Worm (Caenorhabditis elegans) whole organism, young adult: ENCODE measurements around the gene srw-79.

Source experiments
- B0019.2 ChIP-seq: fragments of 200-800 bp; sonication (Bioruptor generic); conservative IDR thresholded peaks from 2 replicates; pipeline ENCODE4 v1.3.6; 2022; ENCODE audit warnings: missing genetic modification reagents, missing genetic modification characterization, missing compliant biosample characterization
- F22D6.2 ChIP-seq: sonication (generic microtip); optimal IDR thresholded peaks from 2 replicates; lab custom pipeline; 2016; ENCODE audit warnings: mild to moderate bottlenecking, missing genetic modification characterization, missing compliant biosample characterization
- F23B12.7 ChIP-seq: sonication (generic microtip); optimal IDR thresholded peaks from 2 replicates; lab custom pipeline; 2017; ENCODE audit warnings: missing genetic modification characterization, mild to moderate bottlenecking, missing compliant biosample characterization, antibody characterized with exemption, moderate library complexity; ENCODE audit not compliant: insufficient read depth
- F57A8.1 ChIP-seq: fragments of 200-800 bp; sonication (Bioruptor generic); optimal IDR thresholded peaks from 2 replicates; lab custom pipeline; 2018; ENCODE audit warnings: mild to moderate bottlenecking, missing genetic modification characterization, moderate library complexity, missing compliant biosample characterization
- F57C9.4 ChIP-seq: sonication (generic microtip); optimal IDR thresholded peaks from 2 replicates; lab custom pipeline; 2017; ENCODE audit warnings: mild to moderate bottlenecking, missing genetic modification characterization, missing compliant biosample characterization
- T26A5.8 ChIP-seq: sonication (generic microtip); optimal IDR thresholded peaks from 2 replicates; lab custom pipeline; 2016; ENCODE audit warnings: missing genetic modification characterization, missing compliant biosample characterization
- Y53G8AR.9 ChIP-seq: fragments of 200-800 bp; sonication (Bioruptor generic); conservative IDR thresholded peaks from 2 replicates; pipeline ENCODE4 v1.3.6; 2022; ENCODE audit warnings: missing genetic modification reagents, missing genetic modification characterization, missing compliant biosample characterization
- Y95B8A.8 ChIP-seq: fragments of 200-800 bp; sonication (Bioruptor generic); IDR thresholded peaks from 2 replicates; pipeline ENCODE4 v1.3.6; 2022; ENCODE audit warnings: missing genetic modification reagents, missing genetic modification characterization, missing compliant biosample characterization
- aptf-2 ChIP-seq: fragments of 200-800 bp; sonication (Bioruptor generic); conservative IDR thresholded peaks from 2 replicates; pipeline ENCODE4 v1.3.6; 2022; ENCODE audit warnings: missing genetic modification reagents, missing genetic modification characterization, missing compliant biosample characterization
- atf-7 ChIP-seq: sonication (generic microtip); optimal IDR thresholded peaks from 2 replicates; lab custom pipeline; 2017; ENCODE audit warnings: mild to moderate bottlenecking, missing genetic modification characterization, missing compliant biosample characterization
- bed-2 ChIP-seq: fragments of 200-800 bp; sonication (Bioruptor generic); IDR thresholded peaks from 2 replicates; pipeline ENCODE4 v1.3.6; 2022; ENCODE audit warnings: missing genetic modification reagents, missing genetic modification characterization, missing compliant biosample characterization
- ccch-3 ChIP-seq: fragments of 200-800 bp; sonication (Bioruptor generic); optimal IDR thresholded peaks from 2 replicates; lab custom pipeline; 2018; ENCODE audit warnings: mild to moderate bottlenecking, missing genetic modification characterization, missing compliant biosample characterization
- cebp-1 ChIP-seq, 2 experiments: fragments of 200-800 bp in 1 of 2; sonication (Bioruptor generic) in 1 of 2; sonication (generic microtip) in 1 of 2; IDR thresholded peaks in 1 of 2; optimal IDR thresholded peaks in 1 of 2; 2 replicates each; pipeline versions ENCODE4 v1.3.6 to Lab custom; 2017 to 2022; ENCODE audit warnings: missing compliant biosample characterization in 2 of 2, missing genetic modification characterization in 2 of 2, mild to moderate bottlenecking in 1 of 2, missing genetic modification reagents in 1 of 2, moderate library complexity in 1 of 2
- cebp-2 ChIP-seq: fragments of 200-800 bp; sonication (Bioruptor generic); IDR thresholded peaks from 2 replicates; pipeline ENCODE4 v1.3.6; 2022; ENCODE audit warnings: missing genetic modification characterization, missing compliant biosample characterization
- ceh-100 ChIP-seq: fragments of 200-800 bp; sonication (Bioruptor generic); IDR thresholded peaks from 2 replicates; pipeline ENCODE4 v1.3.6; 2022; ENCODE audit warnings: missing genetic modification reagents, missing genetic modification characterization, missing compliant biosample characterization
- ceh-27 ChIP-seq: fragments of 200-800 bp; sonication (Bioruptor generic); optimal IDR thresholded peaks from 2 replicates; lab custom pipeline; 2018; ENCODE audit warnings: mild to moderate bottlenecking, missing genetic modification characterization, moderate library complexity, missing compliant biosample characterization
- ceh-58 ChIP-seq: fragments of 200-800 bp; sonication (Bioruptor generic); IDR thresholded peaks from 2 replicates; pipeline ENCODE4 v1.3.6; 2022; ENCODE audit warnings: missing genetic modification characterization, missing compliant biosample characterization
- die-1 ChIP-seq: sonication (generic microtip); optimal IDR thresholded peaks from 2 replicates; lab custom pipeline; 2016; ENCODE audit warnings: missing genotype, mild to moderate bottlenecking, missing genetic modification characterization, missing compliant biosample characterization
- egl-18 ChIP-seq: fragments of 200-800 bp; sonication (Bioruptor generic); IDR thresholded peaks from 2 replicates; pipeline ENCODE4 v1.3.6; 2022; ENCODE audit warnings: missing genetic modification reagents, missing genetic modification characterization, missing compliant biosample characterization
- ekl-4 ChIP-seq: fragments of 200-800 bp; sonication (Bioruptor generic); IDR thresholded peaks from 2 replicates; pipeline ENCODE4 v1.3.6; 2022; ENCODE audit warnings: missing genetic modification reagents, missing genetic modification characterization, missing compliant biosample characterization
- gei-17 ChIP-seq: fragments of 200-800 bp; sonication (Bioruptor generic); optimal IDR thresholded peaks from 2 replicates; lab custom pipeline; 2018; ENCODE audit warnings: mild to moderate bottlenecking, missing genetic modification characterization, missing compliant biosample characterization
- hlh-12 ChIP-seq: sonication (generic microtip); optimal IDR thresholded peaks from 2 replicates; lab custom pipeline; 2016; ENCODE audit warnings: missing genetic modification characterization, missing compliant biosample characterization
- hlh-26 ChIP-seq: fragments of 200-800 bp; sonication (Bioruptor generic); conservative IDR thresholded peaks from 2 replicates; pipeline ENCODE4 v1.3.6; 2022; ENCODE audit warnings: missing genetic modification reagents, missing genetic modification characterization, missing compliant biosample characterization
- hsf-1 ChIP-seq: fragments of 200-800 bp; sonication (Bioruptor generic); IDR thresholded peaks from 2 replicates; pipeline ENCODE4 v1.3.6; 2022; ENCODE audit warnings: missing genetic modification reagents, missing genetic modification characterization, missing compliant biosample characterization
- let-526 ChIP-seq: fragments of 200-800 bp; sonication (Bioruptor generic); IDR thresholded peaks from 2 replicates; pipeline ENCODE4 v1.3.6; 2022; ENCODE audit warnings: missing genetic modification reagents, missing genetic modification characterization, missing compliant biosample characterization
- let-607 ChIP-seq, 2 experiments: fragments of 200-800 bp in 1 of 2; sonication (Bioruptor generic) in 1 of 2; sonication (generic microtip) in 1 of 2; optimal IDR thresholded peaks; 2 replicates each; lab custom pipeline; 2016 to 2018; ENCODE audit warnings: mild to moderate bottlenecking in 2 of 2, missing compliant biosample characterization in 2 of 2, missing genetic modification characterization in 2 of 2, moderate library complexity in 2 of 2, missing genotype in 1 of 2
- lin-40 ChIP-seq: sonication (generic microtip); optimal IDR thresholded peaks from 2 replicates; lab custom pipeline; 2016; ENCODE audit warnings: missing genetic modification characterization, mild to moderate bottlenecking, missing compliant biosample characterization, missing genotype, missing genetic modification reagents
- lin-54 ChIP-seq: fragments of 200-800 bp; sonication (Bioruptor generic); optimal IDR thresholded peaks from 2 replicates; lab custom pipeline; 2018; ENCODE audit warnings: mild to moderate bottlenecking, missing genetic modification characterization, missing compliant biosample characterization
- lsl-1 ChIP-seq: fragments of 200-800 bp; sonication (Bioruptor generic); optimal IDR thresholded peaks from 2 replicates; lab custom pipeline; 2018; ENCODE audit warnings: mild to moderate bottlenecking, missing genetic modification characterization, moderate library complexity, missing compliant biosample characterization
- mel-28 ChIP-seq: sonication (generic microtip); optimal IDR thresholded peaks from 2 replicates; lab custom pipeline; 2016; ENCODE audit warnings: borderline replicate concordance, mild to moderate bottlenecking, missing genetic modification characterization, missing compliant biosample characterization
- mes-4 ChIP-seq: sonication (generic microtip); optimal IDR thresholded peaks from 2 replicates; lab custom pipeline; 2016; ENCODE audit warnings: missing genotype, missing genetic modification characterization, missing compliant biosample characterization
- mxl-1 ChIP-seq: sonication (generic microtip); optimal IDR thresholded peaks from 2 replicates; lab custom pipeline; 2016; ENCODE audit warnings: missing genetic modification characterization, missing compliant biosample characterization
- nfya-1 ChIP-seq: sonication (generic microtip); optimal IDR thresholded peaks from 2 replicates; lab custom pipeline; 2017; ENCODE audit warnings: antibody characterized with exemption, missing compliant biosample characterization, missing genetic modification characterization, borderline replicate concordance; ENCODE audit not compliant: insufficient read depth
- nfya-2 ChIP-seq: fragments of 200-800 bp; sonication (Bioruptor generic); IDR thresholded peaks from 2 replicates; pipeline ENCODE4 v1.3.6; 2022; ENCODE audit warnings: missing genetic modification reagents, missing genetic modification characterization, missing compliant biosample characterization
- nhr-120 ChIP-seq: fragments of 200-800 bp; sonication (Bioruptor generic); IDR thresholded peaks from 2 replicates; pipeline ENCODE4 v1.3.6; 2022; ENCODE audit warnings: missing genetic modification characterization, missing compliant biosample characterization
- nhr-179 ChIP-seq: sonication (generic microtip); optimal IDR thresholded peaks from 2 replicates; lab custom pipeline; 2016; ENCODE audit warnings: mild to moderate bottlenecking, missing genetic modification characterization, missing compliant biosample characterization
- nhr-27 ChIP-seq: fragments of 200-800 bp; sonication (Bioruptor generic); optimal IDR thresholded peaks from 2 replicates; lab custom pipeline; 2018; ENCODE audit warnings: mild to moderate bottlenecking, missing genetic modification characterization, moderate library complexity, missing compliant biosample characterization
- rcor-1 ChIP-seq: fragments of 200-800 bp; sonication (Bioruptor generic); IDR thresholded peaks from 2 replicates; pipeline ENCODE4 v1.3.6; 2022; ENCODE audit warnings: missing genetic modification reagents, missing genetic modification characterization, missing compliant biosample characterization
- rec-8 ChIP-seq, 2 experiments: sonication (generic microtip); optimal IDR thresholded peaks; 2 replicates each; lab custom pipeline; 2016; ENCODE audit warnings: mild to moderate bottlenecking in 2 of 2, missing genetic modification characterization in 2 of 2, missing genetic modification reagents in 2 of 2, missing genotype in 2 of 2, missing biosample characterization in 1 of 2, missing compliant biosample characterization in 1 of 2, moderate library complexity in 1 of 2
- snpc-1.1 ChIP-seq: sonication (generic microtip); optimal IDR thresholded peaks from 2 replicates; lab custom pipeline; 2017; ENCODE audit warnings: missing genetic modification characterization, mild to moderate bottlenecking, missing compliant biosample characterization, antibody characterized with exemption, moderate library complexity, missing genotype, missing genetic modification reagents; ENCODE audit not compliant: insufficient read depth
- snpc-3.4 ChIP-seq: sonication (generic microtip); optimal IDR thresholded peaks from 2 replicates; lab custom pipeline; 2017; ENCODE audit warnings: missing genetic modification characterization, mild to moderate bottlenecking, missing compliant biosample characterization, antibody characterized with exemption, moderate library complexity, missing genotype, missing genetic modification reagents
- tlf-1 ChIP-seq: fragments of 200-800 bp; sonication (Bioruptor generic); optimal IDR thresholded peaks from 2 replicates; lab custom pipeline; 2018; ENCODE audit warnings: mild to moderate bottlenecking, missing genetic modification characterization, missing compliant biosample characterization
- unc-62 ChIP-seq: fragments of 150-350 bp; optimal IDR thresholded peaks from 2 replicates; lab custom pipeline; 2014; ENCODE audit warnings: missing biosample characterization, missing genetic modification reagents, missing genetic modification characterization
- ztf-22 ChIP-seq: fragments of 200-800 bp; sonication (Bioruptor generic); optimal IDR thresholded peaks from 2 replicates; lab custom pipeline; 2018; ENCODE audit warnings: mild to moderate bottlenecking, missing genetic modification characterization, moderate library complexity, missing compliant biosample characterization
- ztf-28 ChIP-seq: fragments of 200-800 bp; sonication (Bioruptor generic); IDR thresholded peaks from 2 replicates; pipeline ENCODE4 v1.3.6; 2022; ENCODE audit warnings: missing genetic modification reagents, missing genetic modification characterization, missing compliant biosample characterization
- ztf-3 ChIP-seq: fragments of 200-800 bp; sonication (Bioruptor generic); optimal IDR thresholded peaks from 2 replicates; lab custom pipeline; 2018; ENCODE audit warnings: mild to moderate bottlenecking, missing genetic modification characterization, missing compliant biosample characterization

srw-79 gene

ce11 chrII:2920817-2921458 is 25.6 kb upstream of the srw-79 start (continued):
- TF ChIP-seq cebp-1 (GFP tag; IDR thresholded peaks at IDR 0.05; lab: Robert Waterston, UW) = peak; percentile 84
- peak; percentile 93 for TF ChIP-seq cebp-1 (tag; optimal IDR thresholded peaks at IDR 0.05; lab: Kevin White, UChicago)
- TF ChIP-seq lin-40 (tag; lab: Kevin White, UChicago) = peak; percentile 40
- TF ChIP-seq atf-7 (tag; lab: Kevin White, UChicago) = peak; percentile 70
- TF ChIP-seq F23B12.7 (tag; lab: Kevin White, UChicago) = no peak
- TF ChIP-seq mxl-1 = peak; percentile 48
- no peak for TF ChIP-seq nfya-2 (GFP tag; lab: Robert Waterston, UW)
- TF ChIP-seq bed-2 (GFP tag; lab: Robert Waterston, UW) = no peak
- 0 out of 2 replicates have a peak, but pooled peaks have one; percentile 56 for TF ChIP-seq hlh-26 (GFP tag; lab: Robert Waterston, UW)
- no peak for TF ChIP-seq mel-28 (tag; lab: Kevin White, UChicago)
- TF ChIP-seq unc-62 (GFP tag; lab: Kevin White, UChicago) = no peak
- no peak for TF ChIP-seq ceh-58 (GFP tag; lab: Robert Waterston, UW)
- TF ChIP-seq lin-54 (GFP tag; lab: Kevin White, UChicago) = peak; percentile 33
- TF ChIP-seq ceh-100 (GFP tag; lab: Robert Waterston, UW) = 0 out of 2 replicates have a peak, but pooled peaks have one; percentile 21
- peak; percentile 0 for TF ChIP-seq die-1 (tag; lab: Kevin White, UChicago)
- peak; percentile 49; the same call in 1 of the 2 replicates for TF ChIP-seq Y53G8AR.9 (GFP tag; lab: Robert Waterston, UW)
- no peak for TF ChIP-seq ccch-3 (GFP tag; lab: Kevin White, UChicago)
- TF ChIP-seq nhr-27 (tag; lab: Kevin White, UChicago) = no peak
- TF ChIP-seq T26A5.8 = no peak
- TF ChIP-seq F57A8.1 = no peak
- TF ChIP-seq snpc-1.1 = no peak
- TF ChIP-seq ztf-22 = no peak
- no peak for TF ChIP-seq hlh-12 (tag; lab: Kevin White, UChicago)
- peak; percentile 89 for TF ChIP-seq hsf-1 (GFP tag; lab: Robert Waterston, UW)
- TF ChIP-seq F22D6.2 (tag; lab: Kevin White, UChicago) = no peak
- TF ChIP-seq lsl-1 (GFP tag; lab: Kevin White, UChicago) = peak; percentile 92
- TF ChIP-seq rec-8 (tag; optimal IDR thresholded peaks at IDR 0.05; lab: Kevin White, UChicago) = no peak
- no peak for TF ChIP-seq aptf-2 (GFP tag; lab: Robert Waterston, UW)
- TF ChIP-seq ztf-3 (GFP tag; lab: Kevin White, UChicago) = no peak
- TF ChIP-seq ztf-28 = no peak
- TF ChIP-seq nfya-1 = no peak
- peak; percentile 46 for TF ChIP-seq ceh-27 (GFP tag; lab: Kevin White, UChicago)
- no peak for TF ChIP-seq nhr-179 (tag; lab: Kevin White, UChicago)
- no peak for TF ChIP-seq cebp-2 (GFP tag; lab: Robert Waterston, UW)
- TF ChIP-seq mes-4 (tag; lab: Kevin White, UChicago) = peak; percentile 21
- no peak for TF ChIP-seq let-607 (tag; optimal IDR thresholded peaks at IDR 0.05; lab: Kevin White, UChicago)
- no peak for TF ChIP-seq nhr-120 (GFP tag; lab: Robert Waterston, UW)
- no peak for TF ChIP-seq egl-18
- peak; percentile 77 for TF ChIP-seq rcor-1 (GFP tag; lab: Robert Waterston, UW)
- TF ChIP-seq gei-17 = peak; percentile 44
- peak; percentile 81 for TF ChIP-seq Y95B8A.8 (GFP tag; lab: Robert Waterston, UW)
- 0 out of 2 replicates have a peak, but pooled peaks have one; percentile 68 for TF ChIP-seq ekl-4
- TF ChIP-seq tlf-1 (GFP tag; lab: Kevin White, UChicago) = peak; percentile 58
- peak; percentile 46 for TF ChIP-seq snpc-3.4
- TF ChIP-seq F57C9.4 (tag; lab: Kevin White, UChicago) = no peak
- no peak for TF ChIP-seq B0019.2
- TF ChIP-seq let-526 (GFP tag; lab: Robert Waterston, UW) = no peak
